Worm (Caenorhabditis elegans): ENCODE results near the gene Y67D8B.1.

Gene Y67D8B.1

ce11 chrIV:3176067-3176758 is 3.8 kb upstream of the Y67D8B.1 start, which contains the start of gene nlp-81:
Gene nlp-81 (minus strand): TSS chrIV:3176117.
- TF ChIP-seq klf-2 (GFP tag; conservative IDR thresholded peaks at IDR 0.05) (no peak), ztf-23 (GFP tag; IDR thresholded peaks at IDR 0.05) (peak; percentile 71)

- TF ChIP-seq tab-1 (GFP tag; IDR thresholded peaks at IDR 0.05), result no peak
- no peak for TF ChIP-seq med-1 (GFP tag; optimal IDR thresholded peaks at IDR 0.05; ENCODE audit: insufficient read depth)
- TF ChIP-seq ztf-23 (GFP tag; IDR thresholded peaks at IDR 0.05), result no peak
- TF ChIP-seq ztf-29 (GFP tag; IDR thresholded peaks at IDR 0.05), result no peak
- no peak for TF ChIP-seq ref-1 (GFP tag; conservative IDR thresholded peaks at IDR 0.05)
Observed at ce11 chrIV:3168656-3169216, 3.7 kb downstream of the Y67D8B.1 start.

ce11 chrIV:3166896-3167295 is 5.5 kb downstream of the Y67D8B.1 start:
- TF ChIP-seq ztf-23 (GFP tag; IDR thresholded peaks at IDR 0.05) (no peak), T22C8.4 (GFP tag; IDR thresholded peaks at IDR 0.05) (no peak), tab-1 (GFP tag; IDR thresholded peaks at IDR 0.05) (no peak), ztf-29 (GFP tag; IDR thresholded peaks at IDR 0.05) (no peak), ref-1 (GFP tag; conservative IDR thresholded peaks at IDR 0.05) (no peak), cog-1 (tag; optimal IDR thresholded peaks at IDR 0.05) (no peak)

ce11 chrIV:3165365-3165764 is 7.0 kb downstream of the Y67D8B.1 start:
- TF ChIP-seq ztf-29 (GFP tag; IDR thresholded peaks at IDR 0.05) (no peak), med-1 (GFP tag; optimal IDR thresholded peaks at IDR 0.05; ENCODE audit: insufficient read depth) (no peak), klf-2 (GFP tag; conservative IDR thresholded peaks at IDR 0.05) (no peak)

ce11 chrIV:3163562-3163961 is 8.8 kb downstream of the Y67D8B.1 start:
- TF ChIP-seq ref-1 (GFP tag; conservative IDR thresholded peaks at IDR 0.05) (no peak), tab-1 (GFP tag; IDR thresholded peaks at IDR 0.05) (no peak), klf-2 (GFP tag; conservative IDR thresholded peaks at IDR 0.05) (no peak), T22C8.4 (GFP tag; IDR thresholded peaks at IDR 0.05) (no peak), ztf-29 (GFP tag; IDR thresholded peaks at IDR 0.05) (no peak), ztf-23 (GFP tag; IDR thresholded peaks at IDR 0.05) (no peak), flt-1 (GFP tag; IDR thresholded peaks at IDR 0.05) (no peak), cog-1 (tag; optimal IDR thresholded peaks at IDR 0.05) (no peak), med-1 (GFP tag; optimal IDR thresholded peaks at IDR 0.05; ENCODE audit: insufficient read depth) (no peak)

ce11 chrIV:3160785-3161184 is 11.6 kb downstream of the Y67D8B.1 start:
- TF ChIP-seq tab-1 (GFP tag; IDR thresholded peaks at IDR 0.05) (no peak), T22C8.4 (GFP tag; IDR thresholded peaks at IDR 0.05) (peak; percentile 96), cog-1 (tag; optimal IDR thresholded peaks at IDR 0.05) (peak; percentile 62)

ce11 chrIV:3158175-3158574 is 14.2 kb downstream of the Y67D8B.1 start:
- TF ChIP-seq cog-1 (tag; optimal IDR thresholded peaks at IDR 0.05) (no peak), T22C8.4 (GFP tag; IDR thresholded peaks at IDR 0.05) (no peak), med-1 (GFP tag; optimal IDR thresholded peaks at IDR 0.05; ENCODE audit: insufficient read depth) (no peak), tab-1 (GFP tag; IDR thresholded peaks at IDR 0.05) (no peak), klf-2 (GFP tag; conservative IDR thresholded peaks at IDR 0.05) (no peak), ztf-23 (GFP tag; IDR thresholded peaks at IDR 0.05) (no peak), flt-1 (GFP tag; IDR thresholded peaks at IDR 0.05) (no peak), ref-1 (GFP tag; conservative IDR thresholded peaks at IDR 0.05) (no peak), ztf-29 (GFP tag; IDR thresholded peaks at IDR 0.05) (no peak)

- TF ChIP-seq ztf-29 (GFP tag; IDR thresholded peaks at IDR 0.05) (no peak), flt-1 (GFP tag; IDR thresholded peaks at IDR 0.05) (no peak), klf-2 (GFP tag; conservative IDR thresholded peaks at IDR 0.05) (no peak), tab-1 (GFP tag; IDR thresholded peaks at IDR 0.05) (no peak), T22C8.4 (GFP tag; IDR thresholded peaks at IDR 0.05) (no peak), ref-1 (GFP tag; conservative IDR thresholded peaks at IDR 0.05) (no peak), ztf-23 (GFP tag; IDR thresholded peaks at IDR 0.05) (no peak)
Observed at ce11 chrIV:3151061-3151460, 21.3 kb downstream of the Y67D8B.1 start, which contains the start of gene T23E1.1. Gene T23E1.1 (plus strand): TSS chrIV:3151361.

ce11 chrIV:3145587-3145986 is 26.8 kb downstream of the Y67D8B.1 start, which contains the start of gene T23E1.3:
Gene T23E1.3 (plus strand): TSS chrIV:3145887.
- TF ChIP-seq klf-2 (GFP tag; conservative IDR thresholded peaks at IDR 0.05), result no peak
- TF ChIP-seq med-1 (GFP tag; optimal IDR thresholded peaks at IDR 0.05; ENCODE audit: insufficient read depth), result no peak
- no peak for TF ChIP-seq cog-1 (tag; optimal IDR thresholded peaks at IDR 0.05)
- TF ChIP-seq ztf-23 (GFP tag; IDR thresholded peaks at IDR 0.05), result no peak
- no peak for TF ChIP-seq flt-1 (GFP tag; IDR thresholded peaks at IDR 0.05)
- TF ChIP-seq tab-1 (GFP tag; IDR thresholded peaks at IDR 0.05), result no peak
- no peak for TF ChIP-seq ref-1 (GFP tag; conservative IDR thresholded peaks at IDR 0.05)
- TF ChIP-seq ztf-29 (GFP tag; IDR thresholded peaks at IDR 0.05), result no peak
- no peak for TF ChIP-seq T22C8.4 (GFP tag; IDR thresholded peaks at IDR 0.05)

ce11 chrIV:3136493-3136892 is 35.9 kb downstream of the Y67D8B.1 start:
- no peak for TF ChIP-seq flt-1 (GFP tag; IDR thresholded peaks at IDR 0.05)
- TF ChIP-seq klf-2 (GFP tag; conservative IDR thresholded peaks at IDR 0.05), result no peak
- TF ChIP-seq ref-1 (GFP tag; conservative IDR thresholded peaks at IDR 0.05), result no peak
- no peak for TF ChIP-seq T22C8.4 (GFP tag; IDR thresholded peaks at IDR 0.05)
- no peak for TF ChIP-seq ztf-23 (GFP tag; IDR thresholded peaks at IDR 0.05)
- TF ChIP-seq tab-1 (GFP tag; IDR thresholded peaks at IDR 0.05), result no peak
- no peak for TF ChIP-seq cog-1 (tag; optimal IDR thresholded peaks at IDR 0.05)
- TF ChIP-seq ztf-29 (GFP tag; IDR thresholded peaks at IDR 0.05), result no peak
- no peak for TF ChIP-seq med-1 (GFP tag; optimal IDR thresholded peaks at IDR 0.05; ENCODE audit: insufficient read depth)
